Fruit fly (Drosophila melanogaster) whole organism, prepupa: ENCODE measurements around the gene CG32846.

Experiments used
- CG11762 ChIP-seq: fragments of 200-800 bp; sonication (Bioruptor generic); optimal IDR thresholded peaks from 3 replicates; lab custom pipeline; 2016; ENCODE audit warnings: missing biosample characterization, missing genetic modification characterization; ENCODE audit not compliant: insufficient read depth
- CG15336 ChIP-seq: fragments of 200-800 bp; sonication (Bioruptor generic); IDR thresholded peaks from 2 replicates; pipeline ENCODE4 v1.3.6; 2022; ENCODE audit warnings: missing biosample characterization, missing genetic modification characterization
- CG16779 ChIP-seq: fragments of 200-800 bp; sonication (Bioruptor generic); optimal IDR thresholded peaks from 3 replicates; lab custom pipeline; 2017; ENCODE audit warnings: missing biosample characterization, mild to moderate bottlenecking, missing genetic modification characterization
- CG3032 ChIP-seq: fragments of 200-800 bp; optimal IDR thresholded peaks from 2 replicates; lab custom pipeline; 2019; ENCODE audit warnings: missing biosample characterization, mild to moderate bottlenecking, missing genetic modification characterization, moderate library complexity
- CG31627 ChIP-seq: fragments of 200-800 bp; sonication (Bioruptor generic); optimal IDR thresholded peaks from 3 replicates; lab custom pipeline; 2016; ENCODE audit warnings: missing biosample characterization, missing genetic modification characterization
- CG32006 ChIP-seq: fragments of 200-800 bp; sonication (Bioruptor generic); optimal IDR thresholded peaks from 3 replicates; lab custom pipeline; 2017; ENCODE audit warnings: missing biosample characterization, mild to moderate bottlenecking, missing genetic modification characterization
- CG34406 ChIP-seq: fragments of 200-800 bp; sonication (Bioruptor generic); optimal IDR thresholded peaks from 3 replicates; lab custom pipeline; 2016; ENCODE audit warnings: missing biosample characterization, missing genetic modification characterization
- CG3919 ChIP-seq: fragments of 200-800 bp; sonication (Bioruptor generic); optimal IDR thresholded peaks from 3 replicates; lab custom pipeline; 2016; ENCODE audit warnings: missing biosample characterization, missing genetic modification characterization
- CG6163 ChIP-seq: fragments of 200-800 bp; sonication (Bioruptor generic); IDR thresholded peaks from 3 replicates; pipeline ENCODE4 v1.3.6; 2022; ENCODE audit warnings: missing biosample characterization, missing genetic modification characterization
- CG6792 ChIP-seq: fragments of 200-800 bp; sonication (Bioruptor generic); optimal IDR thresholded peaks from 3 replicates; lab custom pipeline; 2016; ENCODE audit warnings: missing biosample characterization, missing genetic modification characterization
- CG6808 ChIP-seq: fragments of 200-800 bp; sonication (Bioruptor generic); optimal IDR thresholded peaks from 3 replicates; lab custom pipeline; 2017; ENCODE audit warnings: missing biosample characterization, missing genetic modification characterization, mild to moderate bottlenecking, moderate library complexity, missing genetic modification reagents
- CG7368 ChIP-seq: fragments of 200-800 bp; sonication (Bioruptor generic); optimal IDR thresholded peaks from 3 replicates; lab custom pipeline; 2016; ENCODE audit warnings: missing biosample characterization, missing genetic modification characterization
- CG8119 ChIP-seq: fragments of 200-800 bp; sonication (Bioruptor generic); IDR thresholded peaks from 3 replicates; pipeline ENCODE4 v1.3.6; 2022; ENCODE audit warnings: missing biosample characterization, missing genetic modification characterization
- CG8319 ChIP-seq: fragments of 200-800 bp; sonication (Bioruptor generic); optimal IDR thresholded peaks from 3 replicates; lab custom pipeline; 2016; ENCODE audit warnings: missing biosample characterization, missing genetic modification characterization
- CG8632 ChIP-seq: fragments of 200-800 bp; sonication (Bioruptor generic); optimal IDR thresholded peaks from 3 replicates; lab custom pipeline; 2016; ENCODE audit warnings: missing biosample characterization, missing genetic modification characterization
- CG9139 ChIP-seq: fragments of 200-800 bp; sonication (Bioruptor generic); optimal IDR thresholded peaks from 3 replicates; lab custom pipeline; 2017; ENCODE audit warnings: missing biosample characterization, mild to moderate bottlenecking, missing genetic modification characterization
- Eip75B ChIP-seq: fragments of 200-800 bp; sonication (Bioruptor generic); optimal IDR thresholded peaks from 3 replicates; lab custom pipeline; 2016; ENCODE audit warnings: missing biosample characterization, missing genetic modification characterization
- Eip78C ChIP-seq: fragments of 200-800 bp; sonication (Bioruptor generic); peaks from one replicate; lab custom pipeline; 2016; ENCODE audit warnings: missing biosample characterization, missing genetic modification characterization
- Ets21C ChIP-seq: fragments of 200-800 bp; sonication (Bioruptor generic); optimal IDR thresholded peaks from 3 replicates; lab custom pipeline; 2016; ENCODE audit warnings: missing biosample characterization, missing genetic modification characterization
- Ets96B ChIP-seq: fragments of 200-800 bp; optimal IDR thresholded peaks from 2 replicates; lab custom pipeline; 2019; ENCODE audit warnings: missing biosample characterization, mild to moderate bottlenecking, missing genetic modification characterization, moderate library complexity
- Gug ChIP-seq: fragments of 200-800 bp; sonication (Bioruptor generic); IDR thresholded peaks from 2 replicates; pipeline ENCODE4 v1.3.6; 2022; ENCODE audit warnings: missing biosample characterization, missing genetic modification characterization
- Hr38 ChIP-seq: sonication (Bioruptor generic); optimal IDR thresholded peaks from 2 replicates; lab custom pipeline; 2016; ENCODE audit warnings: missing biosample characterization, missing genetic modification characterization
- Hr39 ChIP-seq: fragments of 200-800 bp; sonication (Bioruptor generic); optimal IDR thresholded peaks from 2 replicates; lab custom pipeline; 2016; ENCODE audit warnings: missing biosample characterization, missing genetic modification characterization
- Lpt ChIP-seq: fragments of 200-800 bp; sonication (Bioruptor generic); optimal IDR thresholded peaks from 3 replicates; lab custom pipeline; 2016; ENCODE audit warnings: missing biosample characterization, missing genetic modification characterization
- Smox ChIP-seq: fragments of 200-800 bp; sonication (Bioruptor generic); optimal IDR thresholded peaks from 3 replicates; lab custom pipeline; 2016; ENCODE audit warnings: missing biosample characterization, missing genetic modification characterization
- Sox102F ChIP-seq: fragments of 200-800 bp; sonication (Bioruptor generic); optimal IDR thresholded peaks from 2 replicates; lab custom pipeline; 2016; ENCODE audit warnings: missing biosample characterization, mild to moderate bottlenecking, missing genetic modification characterization
- Sox14 ChIP-seq: fragments of 200-800 bp; sonication (Bioruptor generic); optimal IDR thresholded peaks from 3 replicates; lab custom pipeline; 2016; ENCODE audit warnings: missing biosample characterization, missing genetic modification characterization
- acj6 ChIP-seq: fragments of 200-800 bp; sonication (Bioruptor generic); optimal IDR thresholded peaks from 3 replicates; lab custom pipeline; 2016; ENCODE audit warnings: missing biosample characterization, missing genetic modification characterization
- cyc ChIP-seq: fragments of 200-800 bp; sonication (Bioruptor generic); optimal IDR thresholded peaks from 3 replicates; lab custom pipeline; 2016; ENCODE audit warnings: missing biosample characterization, missing genetic modification characterization
- dac ChIP-seq: fragments of 200-800 bp; sonication (Bioruptor generic); optimal IDR thresholded peaks from 2 replicates; lab custom pipeline; 2017; ENCODE audit warnings: missing biosample characterization, mild to moderate bottlenecking, missing genetic modification characterization
- dsx ChIP-seq: fragments of 200-800 bp; optimal IDR thresholded peaks from 3 replicates; lab custom pipeline; 2019; ENCODE audit warnings: missing biosample characterization, mild to moderate bottlenecking, missing genetic modification characterization, moderate library complexity; ENCODE audit not compliant: poor library complexity, severe bottlenecking
- eg ChIP-seq: fragments of 200-800 bp; sonication (Bioruptor generic); IDR thresholded peaks from 3 replicates; pipeline ENCODE4 v1.3.6; 2022; ENCODE audit warnings: missing biosample characterization, missing genetic modification characterization
- fkh ChIP-seq: fragments of 200-800 bp; sonication (Bioruptor generic); optimal IDR thresholded peaks from 3 replicates; lab custom pipeline; 2017; ENCODE audit warnings: missing biosample characterization, mild to moderate bottlenecking, missing genetic modification characterization, moderate library complexity
- lz ChIP-seq: fragments of 200-800 bp; sonication (Bioruptor generic); optimal IDR thresholded peaks from 3 replicates; lab custom pipeline; 2016; ENCODE audit warnings: missing biosample characterization, missing genetic modification characterization
- net ChIP-seq: fragments of 200-800 bp; sonication (Bioruptor generic); optimal IDR thresholded peaks from 3 replicates; lab custom pipeline; 2016; ENCODE audit warnings: missing biosample characterization, missing genetic modification characterization
- salr ChIP-seq, 2 experiments: fragments of 200-800 bp; sonication (Bioruptor generic); optimal IDR thresholded peaks; 3 replicates each; lab custom pipeline; 2016 to 2018; ENCODE audit warnings: missing biosample characterization in 2 of 2, missing genetic modification characterization in 2 of 2, mild to moderate bottlenecking in 1 of 2
- spab ChIP-seq: fragments of 200-800 bp; sonication (Bioruptor generic); optimal IDR thresholded peaks from 2 replicates; lab custom pipeline; 2017; ENCODE audit warnings: missing biosample characterization, mild to moderate bottlenecking, missing genetic modification characterization, missing genetic modification reagents
- svp ChIP-seq: fragments of 200-800 bp; sonication (Bioruptor generic); peaks from one replicate; lab custom pipeline; 2016; ENCODE audit warnings: missing biosample characterization, missing genetic modification characterization
- vri ChIP-seq: fragments of 200-800 bp; sonication (Bioruptor generic); optimal IDR thresholded peaks from 3 replicates; lab custom pipeline; 2016; ENCODE audit warnings: missing biosample characterization, mild to moderate bottlenecking, missing genetic modification characterization

CG32846 gene

DNA sequence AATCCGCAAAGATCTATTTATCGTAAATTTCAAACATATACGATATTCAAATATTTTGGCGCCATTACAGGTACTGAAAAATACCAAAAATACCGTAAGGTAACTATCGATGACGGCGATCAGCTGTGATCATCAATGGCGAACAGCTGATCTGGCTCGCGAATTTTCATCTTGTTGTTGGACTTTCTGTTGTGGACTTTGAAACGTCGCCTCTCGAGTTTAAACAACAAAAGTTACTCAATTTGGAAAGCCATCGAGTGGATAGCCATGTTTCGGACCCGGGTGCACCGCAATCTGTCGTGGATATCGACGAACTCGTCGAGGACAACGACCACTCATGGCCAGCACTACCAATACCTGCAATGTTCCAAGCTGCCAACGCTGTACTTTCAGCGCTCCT is 29.4 kb upstream of the CG32846 start, which contains the start of gene CPT2 (continued):
- TF ChIP-seq CG9139 (GFP tag; lab: Kevin White, UChicago): peak; percentile 46
- TF ChIP-seq Lpt (GFP tag; lab: Kevin White, UChicago): no peak
- TF ChIP-seq dac (GFP tag; lab: Kevin White, UChicago): no peak
- TF ChIP-seq CG3919 (GFP tag; lab: Kevin White, UChicago): no peak
- TF ChIP-seq CG34406 (GFP tag; lab: Kevin White, UChicago): no peak
- TF ChIP-seq dsx (GFP tag; lab: Kevin White, UChicago): no peak
- TF ChIP-seq Ets21C (GFP tag; lab: Kevin White, UChicago): no peak
- TF ChIP-seq vri: no peak
- TF ChIP-seq Eip75B (GFP tag; lab: Kevin White, UChicago): no peak
- no peak for TF ChIP-seq Ets96B (tag; lab: Kevin White, UChicago)
- TF ChIP-seq Gug (GFP tag; lab: Robert Waterston, UW): no peak
- no peak for TF ChIP-seq Sox102F (GFP tag; lab: Kevin White, UChicago)
- TF ChIP-seq CG11762 (GFP tag; lab: Kevin White, UChicago): no peak
- TF ChIP-seq lz (GFP tag; lab: Kevin White, UChicago): no peak
- TF ChIP-seq eg (GFP tag; lab: Robert Waterston, UW): peak; percentile 23; the same call in 1 of the 3 replicates
- no peak for TF ChIP-seq cyc (GFP tag; lab: Kevin White, UChicago)
- TF ChIP-seq CG6792 (GFP tag; lab: Kevin White, UChicago): no peak
- no peak for TF ChIP-seq net (GFP tag; lab: Kevin White, UChicago)
- no peak for TF ChIP-seq CG7368 (GFP tag; lab: Kevin White, UChicago)
- peak; percentile 41 for TF ChIP-seq spab (GFP tag; lab: Kevin White, UChicago)

DNA sequence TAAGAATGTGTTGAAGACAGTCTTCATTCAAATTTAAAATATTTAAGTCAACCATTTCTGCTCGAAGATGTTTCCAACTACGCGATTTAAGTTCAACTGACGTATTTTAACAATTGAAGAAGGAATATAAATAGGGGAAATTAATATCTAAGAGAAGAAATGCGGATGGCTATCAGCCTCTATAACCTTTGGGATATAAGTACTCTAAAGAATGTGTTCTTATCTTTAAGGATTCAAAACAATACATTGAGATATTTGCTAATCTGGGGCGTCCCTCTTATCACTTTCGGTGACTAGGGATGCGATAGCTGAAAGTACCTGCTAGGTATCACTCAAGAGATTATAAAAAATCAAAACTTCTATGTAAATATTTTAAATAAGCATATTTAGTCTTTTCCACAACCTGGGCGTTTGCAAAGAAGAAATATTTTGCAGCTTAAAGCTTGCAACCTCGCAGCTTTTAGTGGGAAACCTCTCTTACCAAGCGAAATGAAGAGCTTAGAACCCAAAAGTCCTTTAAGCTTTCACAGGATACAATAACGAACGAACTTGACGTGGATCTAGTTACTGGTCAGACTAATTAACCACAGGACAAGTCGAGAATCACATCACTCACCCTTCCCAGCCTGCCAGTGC is 9.6 kb upstream of the CG32846 start, which contains the start of the genes CG34025 and Or63a:
Gene CG34025, minus strand, starts transcription at position 101 of the 636 bp plus-strand sequence.
Gene Or63a, plus strand, starts transcription at position 586 of the 636 bp plus-strand sequence.
- no peak for TF ChIP-seq CG3032
- TF ChIP-seq CG34406 (GFP tag; lab: Kevin White, UChicago): no peak
- TF ChIP-seq CG31627 (GFP tag; lab: Kevin White, UChicago): no peak
- TF ChIP-seq Eip78C (GFP tag; lab: Kevin White, UChicago): no peak
- no peak for TF ChIP-seq Sox14 (GFP tag; lab: Kevin White, UChicago)
- no peak for TF ChIP-seq Eip75B (GFP tag; lab: Kevin White, UChicago)
- no peak for TF ChIP-seq Smox
- no peak for TF ChIP-seq svp
- no peak for TF ChIP-seq CG32006 (GFP tag; lab: Kevin White, UChicago)
- TF ChIP-seq dac (GFP tag; lab: Kevin White, UChicago): no peak
- TF ChIP-seq CG8119 (GFP tag; lab: Robert Waterston, UW): no peak
- TF ChIP-seq CG6163 (GFP tag; lab: Robert Waterston, UW): no peak
- TF ChIP-seq CG9139 (GFP tag; lab: Kevin White, UChicago): no peak
- TF ChIP-seq spab (GFP tag; lab: Kevin White, UChicago): no peak
- no peak for TF ChIP-seq fkh (GFP tag; lab: Kevin White, UChicago)
- TF ChIP-seq, all 60 proteins: peak for 0

DNA sequence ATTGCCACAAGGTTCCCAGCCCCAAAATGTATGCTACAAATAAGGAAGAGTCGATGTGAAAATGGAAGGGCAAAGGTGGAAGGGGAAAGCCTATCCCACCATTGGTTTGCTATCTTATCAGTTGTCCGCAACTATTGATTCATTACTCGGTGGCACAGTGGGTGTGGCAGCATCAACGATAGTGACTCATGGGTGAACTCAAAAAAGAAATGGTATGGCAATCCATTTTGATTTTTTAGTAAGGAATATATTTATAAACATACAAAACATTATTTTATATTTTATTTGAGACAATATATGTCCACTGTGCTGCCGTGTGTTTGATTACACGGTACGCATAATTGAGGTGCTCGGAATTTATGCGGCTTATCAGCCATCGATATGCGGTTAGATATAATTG is 28.3 kb downstream of the CG32846 start:
- TF ChIP-seq CG31627 (GFP tag; lab: Kevin White, UChicago) (no peak), Gug (GFP tag; lab: Robert Waterston, UW) (no peak), net (GFP tag; lab: Kevin White, UChicago) (no peak), CG8319 (no peak), svp (peak; percentile 73)
- TF ChIP-seq, all 60 proteins: peak for 1

DNA sequence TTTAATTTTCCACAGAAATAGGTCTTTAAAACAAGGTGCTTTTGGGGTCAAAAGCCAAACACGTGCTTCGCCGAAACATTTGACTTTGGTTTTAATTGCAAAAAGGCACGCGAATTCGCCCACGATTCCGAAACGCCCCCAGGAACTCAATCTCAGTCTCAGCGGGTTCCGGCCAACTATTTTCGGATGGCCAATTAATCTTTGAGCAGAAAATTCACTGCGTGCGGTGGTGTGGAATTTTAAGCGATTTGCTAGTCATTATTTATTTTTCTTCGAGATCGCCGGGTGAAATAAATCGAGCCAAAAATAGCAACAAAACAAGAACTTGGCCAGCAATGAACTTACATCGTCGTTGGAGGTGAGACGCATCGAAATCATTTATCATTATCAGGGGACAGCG is 32.8 kb downstream of the CG32846 start:
- TF ChIP-seq CG15336 (GFP tag; lab: Robert Waterston, UW): no peak
- no peak for TF ChIP-seq CG16779 (tag; lab: Kevin White, UChicago)
- no peak for TF ChIP-seq acj6 (GFP tag; lab: Kevin White, UChicago)
- TF ChIP-seq net (GFP tag; lab: Kevin White, UChicago): no peak
- TF ChIP-seq CG8632 (GFP tag; lab: Kevin White, UChicago): no peak
- no peak for TF ChIP-seq Sox102F (GFP tag; lab: Kevin White, UChicago)
- TF ChIP-seq salr (GFP tag; optimal IDR thresholded peaks at IDR 0.05; lab: Kevin White, UChicago): no peak
- TF ChIP-seq Hr39: no peak
- TF ChIP-seq CG6808 (GFP tag; lab: Kevin White, UChicago): no peak
- no peak for TF ChIP-seq Hr38 (GFP tag; lab: Kevin White, UChicago)
- no peak for TF ChIP-seq Gug (GFP tag; lab: Robert Waterston, UW)
- TF ChIP-seq, all 60 proteins: peak for 0
